Worm (Caenorhabditis elegans): ENCODE measurements around the gene lgl-1.

DNA sequence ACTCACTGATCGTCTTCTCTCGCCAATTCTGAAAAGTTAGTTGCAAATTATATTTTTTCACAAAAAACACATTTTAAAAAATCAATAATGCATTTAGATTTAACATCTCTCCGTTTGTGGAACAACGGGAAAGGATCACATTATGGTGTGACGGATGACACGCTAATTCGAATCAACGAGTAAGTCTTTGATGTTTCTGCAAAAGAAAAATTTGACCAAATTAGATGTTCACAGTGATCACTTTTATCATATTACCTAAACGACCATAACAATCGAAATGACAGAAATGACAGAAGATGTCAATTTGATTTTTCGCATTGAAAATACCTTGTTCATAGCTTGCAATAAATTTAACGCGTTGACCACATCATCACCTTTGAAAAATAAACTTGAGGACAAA, 9.5 kb downstream of the lgl-1 start:
- no peak for TF ChIP-seq elt-3 (tag; optimal IDR thresholded peaks at IDR 0.05)
- TF ChIP-seq ceh-28 (tag; optimal IDR thresholded peaks at IDR 0.05) = no peak
- TF ChIP-seq nfya-1 (tag; optimal IDR thresholded peaks at IDR 0.05; ENCODE audit: insufficient read depth) = no peak
- no peak for TF ChIP-seq nhr-76 (tag; optimal IDR thresholded peaks at IDR 0.05)
- TF ChIP-seq zag-1 (tag; optimal IDR thresholded peaks at IDR 0.05) = no peak
- TF ChIP-seq unc-62 (GFP tag; optimal IDR thresholded peaks at IDR 0.05) = no peak
- TF ChIP-seq ZK546.5 (tag; optimal IDR thresholded peaks at IDR 0.05) = no peak
- no peak for TF ChIP-seq unc-39 (tag; optimal IDR thresholded peaks at IDR 0.05)
- no peak for TF ChIP-seq R02D3.7 (tag; optimal IDR thresholded peaks at IDR 0.05)
- no peak for TF ChIP-seq jun-1 (tag; optimal IDR thresholded peaks at IDR 0.05)
- TF ChIP-seq hmg-11 (tag; optimal IDR thresholded peaks at IDR 0.05) = no peak
- TF ChIP-seq mdl-1 (tag; optimal IDR thresholded peaks at IDR 0.05) = no peak
- no peak for TF ChIP-seq elt-2 (tag; optimal IDR thresholded peaks at IDR 0.05)
- no peak for TF ChIP-seq ama-1 (optimal IDR thresholded peaks at IDR 0.05)
